Fruit fly (Drosophila melanogaster) whole organism, wandering third instar larva: ENCODE results near the gene CG8509.

Experiments used
- Abd-B ChIP-seq: fragments of >200 bp; optimal IDR thresholded peaks from 2 replicates; lab custom pipeline; 2017; ENCODE audit warnings: missing biosample characterization, missing genetic modification characterization
- CG32264 ChIP-seq: fragments of 200-800 bp; sonication (Bioruptor generic); optimal IDR thresholded peaks from 2 replicates; lab custom pipeline; 2016; ENCODE audit warnings: missing biosample characterization, missing genetic modification characterization
- CG9705 ChIP-seq: fragments of 200-800 bp; sonication (Bioruptor generic); optimal IDR thresholded peaks from 2 replicates; lab custom pipeline; 2018; ENCODE audit warnings: missing biosample characterization, mild to moderate bottlenecking, missing genetic modification characterization
- CrebA ChIP-seq: fragments of 200-800 bp; sonication (Bioruptor generic); optimal IDR thresholded peaks from 2 replicates; lab custom pipeline; 2016; ENCODE audit warnings: missing biosample characterization, mild to moderate bottlenecking, missing genetic modification characterization, borderline replicate concordance
- Dfd ChIP-seq: fragments of >200 bp; optimal IDR thresholded peaks from 2 replicates; lab custom pipeline; 2017; ENCODE audit warnings: missing biosample characterization, missing genetic modification characterization
- Dif ChIP-seq: fragments of 200-275, 200-300 bp; sonication (Bioruptor generic); optimal IDR thresholded peaks from 2 replicates; lab custom pipeline; 2018; ENCODE audit warnings: missing biosample characterization, missing genetic modification characterization; ENCODE audit not compliant: partially characterized antibody
- GATAd ChIP-seq: sonication (Bioruptor generic); optimal IDR thresholded peaks from 2 replicates; lab custom pipeline; 2016; ENCODE audit warnings: missing biosample characterization, missing genetic modification characterization
- HLH106 ChIP-seq: fragments of 200-800 bp; optimal IDR thresholded peaks from 3 replicates; lab custom pipeline; 2019; ENCODE audit warnings: missing biosample characterization, mild to moderate bottlenecking, missing genetic modification characterization, moderate library complexity
- Hnf4 ChIP-seq: fragments of 200-800 bp; sonication (Bioruptor generic); optimal IDR thresholded peaks from 2 replicates; lab custom pipeline; 2016; ENCODE audit warnings: missing biosample characterization, mild to moderate bottlenecking, missing genetic modification characterization
- Hr78 ChIP-seq: fragments of >200 bp; optimal IDR thresholded peaks from 2 replicates; lab custom pipeline; 2017; ENCODE audit warnings: missing biosample characterization, missing genetic modification characterization
- Hr83 ChIP-seq: fragments of 200-300 bp; sonication (Bioruptor generic); optimal IDR thresholded peaks from 2 replicates; lab custom pipeline; 2016; ENCODE audit warnings: missing biosample characterization, mild to moderate bottlenecking, missing genetic modification characterization, moderate library complexity; ENCODE audit not compliant: poor library complexity, severe bottlenecking
- Jra ChIP-seq: sonication (Bioruptor generic); optimal IDR thresholded peaks from 2 replicates; lab custom pipeline; 2016; ENCODE audit warnings: missing biosample characterization, missing genetic modification characterization
- Mio ChIP-seq: sonication (Bioruptor generic); optimal IDR thresholded peaks from 2 replicates; lab custom pipeline; 2016; ENCODE audit warnings: missing biosample characterization, missing genetic modification characterization
- Myc ChIP-seq: fragments of >200 bp; optimal IDR thresholded peaks from 2 replicates; lab custom pipeline; 2017
- N ChIP-seq: fragments of >200 bp; optimal IDR thresholded peaks from 2 replicates; lab custom pipeline; 2018; ENCODE audit warnings: missing biosample characterization, missing external identifiers, missing genetic modification characterization
- OdsH ChIP-seq: fragments of 200-800 bp; sonication (Bioruptor generic); optimal IDR thresholded peaks from 2 replicates; lab custom pipeline; 2016; ENCODE audit warnings: missing biosample characterization, mild to moderate bottlenecking, missing genetic modification characterization
- Rel ChIP-seq, 2 experiments: fragments of 200-800 bp; sonication (Bioruptor generic) in 1 of 2; optimal IDR thresholded peaks; 2 replicates in 1 of 2; 3 replicates in 1 of 2; lab custom pipeline; 2016 to 2019; ENCODE audit warnings: mild to moderate bottlenecking in 2 of 2, missing biosample characterization in 2 of 2, missing genetic modification characterization in 2 of 2, moderate library complexity in 1 of 2
- Sp1 ChIP-seq: fragments of 200-800 bp; sonication (Bioruptor generic); optimal IDR thresholded peaks from 3 replicates; lab custom pipeline; 2019; ENCODE audit warnings: missing biosample characterization, mild to moderate bottlenecking, missing genetic modification characterization, moderate library complexity
- Vsx2 ChIP-seq: fragments of 200-300, 225-300 bp; sonication (Bioruptor generic); optimal IDR thresholded peaks from 2 replicates; lab custom pipeline; 2018; ENCODE audit warnings: missing biosample characterization, missing genetic modification characterization; ENCODE audit not compliant: partially characterized antibody
- br ChIP-seq: fragments of 200-800 bp; sonication (Bioruptor generic); optimal IDR thresholded peaks from 2 replicates; lab custom pipeline; 2016; ENCODE audit warnings: missing biosample characterization, missing genetic modification characterization
- brk ChIP-seq: fragments of 200-800 bp; sonication (Bioruptor generic); optimal IDR thresholded peaks from 2 replicates; lab custom pipeline; 2016; ENCODE audit warnings: missing biosample characterization, mild to moderate bottlenecking, missing genetic modification characterization
- dl ChIP-seq, 2 experiments: fragments of 175-275, 200-275 bp in 1 of 2; fragments of 200-275 bp in 1 of 2; sonication (Bioruptor generic); optimal IDR thresholded peaks; lab custom pipeline; 2018; ENCODE audit warnings: mild to moderate bottlenecking in 2 of 2, missing biosample characterization in 2 of 2, missing genetic modification characterization in 2 of 2, moderate library complexity in 2 of 2; ENCODE audit not compliant: partially characterized antibody in 2 of 2, insufficient read depth in 1 of 2
- dmrt93B ChIP-seq: fragments of 200-800 bp; sonication (Bioruptor generic); optimal IDR thresholded peaks from 2 replicates; lab custom pipeline; 2018; ENCODE audit warnings: missing biosample characterization, mild to moderate bottlenecking, missing genetic modification characterization
- dsf ChIP-seq: sonication (Bioruptor generic); optimal IDR thresholded peaks from 2 replicates; lab custom pipeline; 2016; ENCODE audit warnings: missing biosample characterization, missing genetic modification characterization, borderline replicate concordance
- ey ChIP-seq: fragments of 200-800 bp; sonication (Bioruptor generic); optimal IDR thresholded peaks from 2 replicates; lab custom pipeline; 2016; ENCODE audit warnings: missing biosample characterization, missing genetic modification characterization
- foxo ChIP-seq, 2 experiments: fragments of 200-800 bp; sonication (Bioruptor generic); optimal IDR thresholded peaks; 2 replicates in 1 of 2; 3 replicates in 1 of 2; lab custom pipeline; 2016 to 2017; ENCODE audit warnings: missing biosample characterization in 2 of 2, missing genetic modification characterization in 2 of 2
- fru ChIP-seq: fragments of 200-800 bp; sonication (Bioruptor generic); optimal IDR thresholded peaks from 3 replicates; lab custom pipeline; 2016; ENCODE audit warnings: missing biosample characterization, mild to moderate bottlenecking, missing genetic modification characterization
- h ChIP-seq: fragments of 200-800 bp; sonication (Bioruptor generic); optimal IDR thresholded peaks from 3 replicates; lab custom pipeline; 2016; ENCODE audit warnings: missing biosample characterization, mild to moderate bottlenecking, missing genetic modification characterization
- jim ChIP-seq: fragments of 175-275, 200-325 bp; sonication (Bioruptor generic); optimal IDR thresholded peaks from 2 replicates; lab custom pipeline; 2016; ENCODE audit warnings: missing biosample characterization, mild to moderate bottlenecking, missing genetic modification characterization
- lola ChIP-seq: fragments of >200 bp; optimal IDR thresholded peaks from 2 replicates; lab custom pipeline; 2017; ENCODE audit warnings: missing biosample characterization, missing genetic modification characterization
- pan ChIP-seq: fragments of >200 bp; optimal IDR thresholded peaks from 2 replicates; lab custom pipeline; 2017
- psq ChIP-seq: fragments of 200-800 bp; sonication (Bioruptor generic); optimal IDR thresholded peaks from 3 replicates; lab custom pipeline; 2017; ENCODE audit warnings: missing biosample characterization, mild to moderate bottlenecking, missing genetic modification characterization, moderate library complexity
- rgr ChIP-seq: fragments of 200-800 bp; sonication (Bioruptor generic); optimal IDR thresholded peaks from 3 replicates; lab custom pipeline; 2016; ENCODE audit warnings: missing biosample characterization, mild to moderate bottlenecking, missing genetic modification characterization
- sage ChIP-seq: fragments of 200-800 bp; sonication (Bioruptor generic); optimal IDR thresholded peaks from 2 replicates; lab custom pipeline; 2016; ENCODE audit warnings: missing biosample characterization, mild to moderate bottlenecking, missing genetic modification characterization
- sv ChIP-seq: fragments of 200-800 bp; sonication (Bioruptor generic); optimal IDR thresholded peaks from 3 replicates; lab custom pipeline; 2016; ENCODE audit warnings: missing biosample characterization, missing genetic modification characterization
- tai ChIP-seq: sonication (Bioruptor generic); optimal IDR thresholded peaks from 2 replicates; lab custom pipeline; 2016; ENCODE audit warnings: missing biosample characterization, missing genetic modification characterization
- usp ChIP-seq: fragments of >200 bp; optimal IDR thresholded peaks from 2 replicates; lab custom pipeline; 2017; ENCODE audit warnings: missing biosample characterization, missing genetic modification characterization
- woc ChIP-seq: sonication (Bioruptor generic); optimal IDR thresholded peaks from 2 replicates; lab custom pipeline; 2016; ENCODE audit warnings: missing biosample characterization, mild to moderate bottlenecking, missing genetic modification characterization

CG8509 gene

dm6 chrX:15857601-15858284, 48.4 kb downstream of the CG8509 start, which contains the start of the genes CG46440 and Myb:
TSS of gene CG46440 (minus strand) at chrX:15857823.
TSS of gene Myb (minus strand) at chrX:15857823.
- no peak for TF ChIP-seq Vsx2 (GFP tag; lab: Kevin White, UChicago)
- peak; percentile 33 for TF ChIP-seq woc (GFP tag; lab: Kevin White, UChicago)
- peak in 1 of 2 experiments; percentile 24 for TF ChIP-seq foxo (GFP tag; optimal IDR thresholded peaks at IDR 0.05; lab: Kevin White, UChicago)
- peak; percentile 3 for TF ChIP-seq sage (GFP tag; lab: Kevin White, UChicago)
- TF ChIP-seq Hnf4 (GFP tag; lab: Kevin White, UChicago) = peak; percentile 61
- no peak for TF ChIP-seq Jra (GFP tag; lab: Kevin White, UChicago)
- peak; percentile 16 for TF ChIP-seq OdsH (GFP tag; lab: Kevin White, UChicago)
- no peak for TF ChIP-seq tai (GFP tag; lab: Kevin White, UChicago)
- no peak for TF ChIP-seq Rel (GFP tag; optimal IDR thresholded peaks at IDR 0.05; lab: Kevin White, UChicago)
- TF ChIP-seq Rel (tag; optimal IDR thresholded peaks at IDR 0.05; lab: Kevin White, UChicago) = no peak

- TF ChIP-seq pan (lab: Kevin White, UChicago) = no peak
- TF ChIP-seq br = no peak
- no peak for TF ChIP-seq Dfd (GFP tag; lab: Kevin White, UChicago)
- no peak for TF ChIP-seq jim (GFP tag; lab: Kevin White, UChicago)
- no peak for TF ChIP-seq fru (GFP tag; lab: Kevin White, UChicago)
- TF ChIP-seq dl (GFP tag; optimal IDR thresholded peaks at IDR 0.05; lab: Kevin White, UChicago; ENCODE audit: insufficient read depth in 1 of 2, partially characterized antibody in 2 of 2) = no peak
- no peak for TF ChIP-seq sage (GFP tag; lab: Kevin White, UChicago)
- TF ChIP-seq Hr78 (GFP tag; lab: Kevin White, UChicago) = no peak
- no peak for TF ChIP-seq OdsH (GFP tag; lab: Kevin White, UChicago)
These were observed 50.0 kb downstream of the CG8509 start, which contains the start of gene AlkB for dm6 chrX:15859387-15859786. TSS of gene AlkB (minus strand) at chrX:15859487.

- TF ChIP-seq jim (GFP tag; lab: Kevin White, UChicago) = no peak
- TF ChIP-seq Hr83 = peak; percentile 20
- peak; percentile 19 for TF ChIP-seq HLH106
These were observed 50.5 kb downstream of the CG8509 start, which contains the start of gene Gbeta13F for dm6 chrX:15859869-15860268. TSS of gene Gbeta13F (plus strand) at chrX:15860115.

dm6 chrX:15860479-15860878, 51.1 kb downstream of the CG8509 start:
- TF ChIP-seq HLH106 (peak; percentile 8), Hnf4 (GFP tag; lab: Kevin White, UChicago) (peak; percentile 36), ey (GFP tag; lab: Kevin White, UChicago) (no peak), Dfd (GFP tag; lab: Kevin White, UChicago) (no peak), Abd-B (GFP tag; lab: Kevin White, UChicago) (no peak), Mio (GFP tag; lab: Kevin White, UChicago) (no peak), Sp1 (GFP tag; lab: Kevin White, UChicago) (peak; percentile 57), Dif (GFP tag; lab: Kevin White, UChicago) (peak; percentile 50), pan (lab: Kevin White, UChicago) (no peak), Vsx2 (GFP tag; lab: Kevin White, UChicago) (no peak), sage (GFP tag; lab: Kevin White, UChicago) (no peak), CG9705 (GFP tag; lab: Kevin White, UChicago) (no peak), br (no peak), brk (GFP tag; lab: Kevin White, UChicago) (no peak), Jra (GFP tag; lab: Kevin White, UChicago) (no peak), dl (GFP tag; optimal IDR thresholded peaks at IDR 0.05; lab: Kevin White, UChicago; ENCODE audit: insufficient read depth in 1 of 2, partially characterized antibody in 2 of 2) (no peak), psq (peak; percentile 23), CG32264 (GFP tag; lab: Kevin White, UChicago) (no peak), woc (GFP tag; lab: Kevin White, UChicago) (peak; percentile 32), GATAd (GFP tag; lab: Kevin White, UChicago) (no peak), h (peak; percentile 46), Hr83 (peak; percentile 67), CrebA (GFP tag; lab: Kevin White, UChicago) (no peak), usp (GFP tag; lab: Kevin White, UChicago) (no peak), Rel (GFP tag; optimal IDR thresholded peaks at IDR 0.05; lab: Kevin White, UChicago) (peak; percentile 21), Rel (tag; optimal IDR thresholded peaks at IDR 0.05; lab: Kevin White, UChicago) (peak; percentile 61), jim (GFP tag; lab: Kevin White, UChicago) (peak; percentile 89), N (GFP tag; lab: Kevin White, UChicago) (no peak), lola (GFP tag; lab: Kevin White, UChicago) (no peak), dmrt93B (GFP tag; lab: Kevin White, UChicago) (no peak), Myc (lab: Kevin White, UChicago) (no peak), foxo (GFP tag; optimal IDR thresholded peaks at IDR 0.05; lab: Kevin White, UChicago) (peak in 1 of 2 experiments; percentile 22), Hr78 (GFP tag; lab: Kevin White, UChicago) (no peak), fru (GFP tag; lab: Kevin White, UChicago) (peak; percentile 27), rgr (GFP tag; lab: Kevin White, UChicago) (peak; percentile 50), dsf (GFP tag; lab: Kevin White, UChicago) (no peak), sv (no peak), OdsH (GFP tag; lab: Kevin White, UChicago) (peak; percentile 35), tai (GFP tag; lab: Kevin White, UChicago) (no peak)
